Fruit fly (Drosophila melanogaster): ENCODE data around the gene CG14223.

The CG14223 gene

dm6 chrX:19683040-19683875 lies 19.5 kb upstream of the CG14223 start, which contains the start of the genes dome and Ubqn (continued):
- TF ChIP-seq HLHmδ (GFP tag; optimal IDR thresholded peaks at IDR 0.05) (no peak), CG32532 (GFP tag; IDR thresholded peaks at IDR 0.05) (peak; percentile 60; the same call in 1 of the 2 replicates), nom (GFP tag; optimal IDR thresholded peaks at IDR 0.05) (peak; percentile 77), CG6813 (GFP tag; optimal IDR thresholded peaks at IDR 0.05) (no peak), CG10267 (tag; optimal IDR thresholded peaks at IDR 0.05) (peak; percentile 58), dimm (GFP tag; IDR thresholded peaks at IDR 0.05) (no peak), hbn (GFP tag; IDR thresholded peaks at IDR 0.05; ENCODE audit: partially characterized antibody) (peak; percentile 87), otp (GFP tag; IDR thresholded peaks at IDR 0.05) (no peak), danr (GFP tag; IDR thresholded peaks at IDR 0.05) (0 out of 2 replicates have a peak, but pooled peaks have one; percentile 7), CG9797 (GFP tag; optimal IDR thresholded peaks at IDR 0.05) (peak; percentile 98), CG12155 (GFP tag; optimal IDR thresholded peaks at IDR 0.05) (peak; percentile 78), CG5180 (GFP tag; optimal IDR thresholded peaks at IDR 0.05) (peak; percentile 23), Dip2 (GFP tag; IDR thresholded peaks at IDR 0.05) (no peak), Adf1 (GFP tag; IDR thresholded peaks at IDR 0.05) (peak; percentile 28; the same call in 1 of the 2 replicates), CG10979 (tag; optimal IDR thresholded peaks at IDR 0.05) (no peak), CG18476 (GFP tag; optimal IDR thresholded peaks at IDR 0.05) (no peak), Ets97D (GFP tag; optimal IDR thresholded peaks at IDR 0.05) (peak; percentile 68), trem (tag; optimal IDR thresholded peaks at IDR 0.05) (peak; percentile 57), Neu2 (GFP tag; optimal IDR thresholded peaks at IDR 0.05; ENCODE audit: borderline replicate concordance) (peak; percentile 82), crol (GFP tag; IDR thresholded peaks at IDR 0.05) (peak; percentile 92), bsh (GFP tag; optimal IDR thresholded peaks at IDR 0.05) (peak in 1 of 2 experiments; percentile 25), emc (GFP tag; optimal IDR thresholded peaks at IDR 0.05) (no peak), fd102C (GFP tag; optimal IDR thresholded peaks at IDR 0.05) (no peak), sug (tag; optimal IDR thresholded peaks at IDR 0.05) (peak; percentile 74), CG15269 (tag; optimal IDR thresholded peaks at IDR 0.05) (no peak), CG8290 (GFP tag; optimal IDR thresholded peaks at IDR 0.05) (peak; percentile 53), CG8290 (tag; optimal IDR thresholded peaks at IDR 0.05) (peak in 1 of 2 experiments; percentile 64), cwo (GFP tag; optimal IDR thresholded peaks at IDR 0.05) (no peak), abd-A (tag; optimal IDR thresholded peaks at IDR 0.05) (no peak), E2f1 (GFP tag; IDR thresholded peaks at IDR 0.05) (no peak), fd3F (GFP tag; optimal IDR thresholded peaks at IDR 0.05) (no peak), rib (GFP tag; IDR thresholded peaks at IDR 0.05) (no peak), so (GFP tag; IDR thresholded peaks at IDR 0.05) (no peak), oc (tag; optimal IDR thresholded peaks at IDR 0.05) (no peak), stwl (tag; optimal IDR thresholded peaks at IDR 0.05) (peak; percentile 72), Optix (GFP tag; IDR thresholded peaks at IDR 0.05) (no peak), CG4820 (GFP tag; optimal IDR thresholded peaks at IDR 0.05) (peak; percentile 34), tup (GFP tag; optimal IDR thresholded peaks at IDR 0.05) (no peak), Nf-YB (GFP tag; optimal IDR thresholded peaks at IDR 0.05) (peak; percentile 4), Myb (GFP tag; optimal IDR thresholded peaks at IDR 0.05) (peak; percentile 68), CG8281 (tag; optimal IDR thresholded peaks at IDR 0.05) (no peak), CG6272 (GFP tag; IDR thresholded peaks at IDR 0.05) (0 out of 2 replicates have a peak, but pooled peaks have one; percentile 14), CG9727 (GFP tag; optimal IDR thresholded peaks at IDR 0.05) (peak; percentile 22), sens (GFP tag) (peak; percentile 72), hb (GFP tag; IDR thresholded peaks at IDR 0.05; ENCODE audit: partially characterized antibody) (peak; percentile 93), CG16863 (GFP tag; optimal IDR thresholded peaks at IDR 0.05) (peak; percentile 46), mld (GFP tag; IDR thresholded peaks at IDR 0.05; ENCODE audit: partially characterized antibody) (peak; percentile 68; the same call in 2 of the 3 replicates), E2f2 (GFP tag; IDR thresholded peaks at IDR 0.05) (peak; percentile 39)

All from whole organism, embryonic.